Fruit fly (Drosophila melanogaster) whole organism, embryonic: Measurements from ENCODE around the gene Rpt6.
A peak's percentile ranks its signal among the peaks of the same experiment; 100 is the strongest.

Experiments
- Ada2b ChIP-seq: fragments of 200-800 bp; sonication (Bioruptor generic); IDR thresholded peaks from 2 replicates; pipeline ENCODE4 v1.3.6; 2022; ENCODE audit warnings: missing biosample characterization, missing genetic modification characterization
- B-H2 ChIP-seq: fragments of 200-800 bp; sonication (Bioruptor generic); optimal IDR thresholded peaks from 2 replicates; lab custom pipeline; 2018; ENCODE audit warnings: missing biosample characterization, mild to moderate bottlenecking, missing genetic modification characterization
- Bdp1 ChIP-seq: fragments of 200-800 bp; sonication (Bioruptor generic); optimal IDR thresholded peaks from 3 replicates; lab custom pipeline; 2016; ENCODE audit warnings: missing biosample characterization, missing genetic modification characterization
- CG10431 ChIP-seq: fragments of 200-800 bp; sonication (Bioruptor generic); optimal IDR thresholded peaks from 3 replicates; lab custom pipeline; 2018; ENCODE audit warnings: missing biosample characterization, mild to moderate bottlenecking, missing genetic modification characterization
- CG11398 ChIP-seq: fragments of 200-800 bp; sonication (Bioruptor generic); optimal IDR thresholded peaks from 2 replicates; lab custom pipeline; 2016; ENCODE audit warnings: missing biosample characterization, missing genetic modification characterization
- CG12299 ChIP-seq: fragments of 200-800 bp; sonication (Bioruptor generic); optimal IDR thresholded peaks from 2 replicates; lab custom pipeline; 2018; ENCODE audit warnings: missing biosample characterization, mild to moderate bottlenecking, missing genetic modification characterization
- CG1233 ChIP-seq: fragments of 200-800 bp; sonication (Bioruptor generic); optimal IDR thresholded peaks from 4 replicates; lab custom pipeline; 2018; ENCODE audit warnings: missing biosample characterization, mild to moderate bottlenecking, missing genetic modification characterization
- CG12744 ChIP-seq: fragments of 200-800 bp; sonication (Bioruptor generic); optimal IDR thresholded peaks from 2 replicates; lab custom pipeline; 2016; ENCODE audit warnings: missing biosample characterization, missing genetic modification characterization
- CG12769 ChIP-seq: fragments of 200-800 bp; sonication (Bioruptor generic); optimal IDR thresholded peaks from 2 replicates; lab custom pipeline; 2019; ENCODE audit warnings: missing biosample characterization, mild to moderate bottlenecking, missing genetic modification characterization, moderate library complexity
- CG14014 ChIP-seq: fragments of 200-800 bp; sonication (Bioruptor generic); IDR thresholded peaks from 2 replicates; pipeline ENCODE4 v1.3.6; 2022; ENCODE audit warnings: missing biosample characterization, missing genetic modification characterization
- CG2202 ChIP-seq: fragments of 200-800 bp; sonication (Bioruptor generic); optimal IDR thresholded peaks from 2 replicates; lab custom pipeline; 2018; ENCODE audit warnings: missing biosample characterization, mild to moderate bottlenecking, missing genetic modification characterization
- CG32532 ChIP-seq: fragments of 200-800 bp; sonication (Bioruptor generic); IDR thresholded peaks from 2 replicates; pipeline ENCODE4 v1.3.6; 2022; ENCODE audit warnings: missing biosample characterization, missing genetic modification characterization
- CG3281 ChIP-seq: fragments of 200-800 bp; sonication (Bioruptor generic); optimal IDR thresholded peaks from 3 replicates; lab custom pipeline; 2017; ENCODE audit warnings: missing biosample characterization, mild to moderate bottlenecking, missing genetic modification characterization
- CG3838 ChIP-seq: fragments of 200-800 bp; sonication (Bioruptor generic); optimal IDR thresholded peaks from 3 replicates; lab custom pipeline; 2016; ENCODE audit warnings: missing biosample characterization, missing genetic modification characterization
- CG4730 ChIP-seq: fragments of 200-800 bp; sonication (Bioruptor generic); IDR thresholded peaks from 2 replicates; pipeline ENCODE4 v1.3.6; 2022; ENCODE audit warnings: missing biosample characterization, missing genetic modification characterization
- CHES-1-like ChIP-seq: fragments of 200-800 bp; sonication (Bioruptor generic); optimal IDR thresholded peaks from 2 replicates; lab custom pipeline; 2016; ENCODE audit warnings: missing biosample characterization, missing genetic modification characterization
- Camta ChIP-seq: fragments of 200-800 bp; sonication (Bioruptor generic); optimal IDR thresholded peaks from 2 replicates; lab custom pipeline; 2016; ENCODE audit warnings: missing biosample characterization, missing genetic modification characterization
- Dek ChIP-seq: fragments of 200-800 bp; sonication (Bioruptor generic); optimal IDR thresholded peaks from 3 replicates; lab custom pipeline; 2019; ENCODE audit warnings: missing biosample characterization, mild to moderate bottlenecking, missing genetic modification characterization, moderate library complexity
- E2f2 ChIP-seq: fragments of 200-800 bp; sonication (Bioruptor generic); IDR thresholded peaks from 2 replicates; pipeline ENCODE4 v1.3.6; 2022; ENCODE audit warnings: missing biosample characterization, missing genetic modification characterization
- ERR ChIP-seq: fragments of 200-800 bp; sonication (Bioruptor generic); optimal IDR thresholded peaks from 2 replicates; lab custom pipeline; 2016; ENCODE audit warnings: missing biosample characterization, missing genetic modification characterization
- Ets65A ChIP-seq: fragments of 200-800 bp; sonication (Bioruptor generic); peaks from one replicate; lab custom pipeline; 2016; ENCODE audit warnings: missing biosample characterization, missing genetic modification characterization
- H15 ChIP-seq: fragments of 200-800 bp; sonication (Bioruptor generic); IDR thresholded peaks from 3 replicates; pipeline ENCODE4 v1.3.6; 2022; ENCODE audit warnings: missing biosample characterization, missing genetic modification characterization
- HLH54F ChIP-seq: fragments of 200-800 bp; sonication (Bioruptor generic); optimal IDR thresholded peaks from 3 replicates; lab custom pipeline; 2016; ENCODE audit warnings: missing biosample characterization, missing genetic modification characterization
- HLHmδ ChIP-seq: fragments of 200-800 bp; sonication (Bioruptor generic); optimal IDR thresholded peaks from 2 replicates; lab custom pipeline; 2018; ENCODE audit warnings: missing biosample characterization, mild to moderate bottlenecking, missing genetic modification characterization, moderate library complexity
- Hr39 ChIP-seq: fragments of >200 bp; optimal IDR thresholded peaks from 2 replicates; lab custom pipeline; 2017
- MBD-R2 ChIP-seq: fragments of 200-800 bp; sonication (Bioruptor generic); IDR thresholded peaks from 2 replicates; pipeline ENCODE4 v1.3.6; 2022; ENCODE audit warnings: missing biosample characterization, missing genetic modification characterization
- Meics ChIP-seq: fragments of 200-800 bp; sonication (Bioruptor generic); optimal IDR thresholded peaks from 2 replicates; lab custom pipeline; 2017; ENCODE audit warnings: missing biosample characterization, mild to moderate bottlenecking, missing genetic modification characterization
- NFAT ChIP-seq: fragments of 200-800 bp; sonication (Bioruptor generic); IDR thresholded peaks from 2 replicates; pipeline ENCODE4 v1.3.6; 2022; ENCODE audit warnings: missing biosample characterization, missing genetic modification characterization
- Nf-YA ChIP-seq: fragments of 200-800 bp; sonication (Bioruptor generic); IDR thresholded peaks from 2 replicates; pipeline ENCODE4 v1.3.6; 2022; ENCODE audit warnings: missing biosample characterization, missing genetic modification characterization
- Oaz ChIP-seq: fragments of 200-800 bp; sonication (Bioruptor generic); IDR thresholded peaks from 2 replicates; pipeline ENCODE4 v1.3.6; 2022; ENCODE audit warnings: missing biosample characterization, missing genetic modification characterization
- Ptx1 ChIP-seq: fragments of 200-800 bp; sonication (Bioruptor generic); IDR thresholded peaks from 2 replicates; pipeline ENCODE4 v1.3.6; 2022; ENCODE audit warnings: missing biosample characterization, missing genetic modification characterization
- Vsx1 ChIP-seq: fragments of 200-800 bp; sonication (Bioruptor generic); optimal IDR thresholded peaks from 2 replicates; lab custom pipeline; 2017; ENCODE audit warnings: missing biosample characterization, mild to moderate bottlenecking, missing genetic modification characterization, missing genetic modification reagents
- ash1 ChIP-seq: fragments of 200-800 bp; sonication (Bioruptor generic); optimal IDR thresholded peaks from 2 replicates; lab custom pipeline; 2018; ENCODE audit warnings: missing biosample characterization, mild to moderate bottlenecking, missing genetic modification characterization
- ewg ChIP-seq: fragments of 200-800 bp; sonication (Bioruptor generic); optimal IDR thresholded peaks from 3 replicates; lab custom pipeline; 2017; ENCODE audit warnings: mild to moderate bottlenecking, missing biosample characterization, missing genetic modification reagents, missing genetic modification characterization
- fd96Cb ChIP-seq: fragments of 200-800 bp; sonication (Bioruptor generic); optimal IDR thresholded peaks from 2 replicates; lab custom pipeline; 2018; ENCODE audit warnings: missing biosample characterization, mild to moderate bottlenecking, missing genetic modification characterization, moderate library complexity
- fu2 ChIP-seq: fragments of 200-800 bp; sonication (Bioruptor generic); optimal IDR thresholded peaks from 2 replicates; lab custom pipeline; 2016; ENCODE audit warnings: missing biosample characterization, missing genetic modification characterization
- gce ChIP-seq: fragments of 200-800 bp; sonication (Bioruptor generic); IDR thresholded peaks from 3 replicates; pipeline ENCODE4 v1.3.6; 2022; ENCODE audit warnings: missing biosample characterization, missing genetic modification characterization
- jing ChIP-seq: fragments of 200-800 bp; sonication (Bioruptor generic); optimal IDR thresholded peaks from 2 replicates; lab custom pipeline; 2018; ENCODE audit warnings: missing biosample characterization, mild to moderate bottlenecking, missing genetic modification characterization
- lab ChIP-seq: fragments of 200-800 bp; sonication (Bioruptor generic); optimal IDR thresholded peaks from 3 replicates; lab custom pipeline; 2017; ENCODE audit warnings: missing biosample characterization, missing genetic modification characterization, mild to moderate bottlenecking, moderate library complexity, missing genetic modification reagents
- pita ChIP-seq: fragments of 200-800 bp; sonication (Bioruptor generic); optimal IDR thresholded peaks from 2 replicates; lab custom pipeline; 2017; ENCODE audit warnings: missing biosample characterization, mild to moderate bottlenecking, missing genetic modification characterization
- run ChIP-seq: fragments of 200-800 bp; sonication (Bioruptor generic); optimal IDR thresholded peaks from 3 replicates; lab custom pipeline; 2018; ENCODE audit warnings: missing biosample characterization, mild to moderate bottlenecking, missing genetic modification characterization
- salm ChIP-seq: fragments of 200-800 bp; sonication (Bioruptor generic); optimal IDR thresholded peaks from 2 replicates; lab custom pipeline; 2018; ENCODE audit warnings: missing biosample characterization, mild to moderate bottlenecking, missing genetic modification characterization
- sim ChIP-seq: fragments of 200-800 bp; sonication (Bioruptor generic); IDR thresholded peaks from 2 replicates; pipeline ENCODE4 v1.3.6; 2022; ENCODE audit warnings: missing biosample characterization, missing genetic modification characterization
- sima ChIP-seq: fragments of 200-800 bp; sonication (Bioruptor generic); optimal IDR thresholded peaks from 2 replicates; lab custom pipeline; 2016; ENCODE audit warnings: missing biosample characterization, missing genetic modification characterization
- slou ChIP-seq: fragments of 200-800 bp; sonication (Bioruptor generic); optimal IDR thresholded peaks from 3 replicates; lab custom pipeline; 2016; ENCODE audit warnings: missing biosample characterization, missing genetic modification characterization
- slp2 ChIP-seq: fragments of 200-800 bp; sonication (Bioruptor generic); optimal IDR thresholded peaks from 2 replicates; lab custom pipeline; 2016; ENCODE audit warnings: missing biosample characterization, missing genetic modification characterization
- sqz ChIP-seq: fragments of 200-800 bp; sonication (Bioruptor generic); optimal IDR thresholded peaks from 3 replicates; lab custom pipeline; 2018; ENCODE audit warnings: missing biosample characterization, mild to moderate bottlenecking, missing genetic modification characterization
- stc ChIP-seq: fragments of 200-800 bp; sonication (Bioruptor generic); IDR thresholded peaks from 2 replicates; pipeline ENCODE4 v1.3.6; 2022; ENCODE audit warnings: missing biosample characterization, missing genetic modification characterization
- tap ChIP-seq: fragments of 200-800 bp; optimal IDR thresholded peaks from 3 replicates; lab custom pipeline; 2019; ENCODE audit warnings: missing biosample characterization, mild to moderate bottlenecking, missing genetic modification characterization, moderate library complexity
- trh ChIP-seq: fragments of 200-800 bp; sonication (Bioruptor generic); optimal IDR thresholded peaks from 2 replicates; lab custom pipeline; 2016; ENCODE audit warnings: missing biosample characterization, missing genetic modification characterization
- usp ChIP-seq: fragments of >200 bp; optimal IDR thresholded peaks from 2 replicates; lab custom pipeline; 2017; ENCODE audit warnings: missing biosample characterization, missing genetic modification characterization
- zf30C ChIP-seq: fragments of 200-800 bp; sonication (Bioruptor generic); optimal IDR thresholded peaks from 3 replicates; lab custom pipeline; 2018; ENCODE audit warnings: missing biosample characterization, mild to moderate bottlenecking, missing genetic modification characterization

Rpt6 gene

dm6 chrX:21349800-21350309 is 34.0 kb downstream of the Rpt6 start, which contains the start of the genes peng and sol:
Gene peng, minus strand, starts transcription at chrX:21349843.
Gene sol, plus strand, starts transcription at chrX:21350280.
- TF ChIP-seq ERR (GFP tag; lab: Kevin White, UChicago) (no peak), Nf-YA (no peak), CG14014 (GFP tag; lab: Robert Waterston, UW) (peak; percentile 52; the same call in 1 of the 2 replicates), sim (GFP tag; lab: Robert Waterston, UW) (no peak), usp (GFP tag; lab: Kevin White, UChicago) (no peak), lab (no peak), Vsx1 (GFP tag; lab: Kevin White, UChicago) (no peak), CG32532 (GFP tag; lab: Robert Waterston, UW) (peak; percentile 62), pita (GFP tag; lab: Kevin White, UChicago) (no peak), Oaz (peak; percentile 54), fd96Cb (tag; lab: Kevin White, UChicago) (peak; percentile 63), HLH54F (GFP tag; lab: Kevin White, UChicago) (peak; percentile 67), zf30C (GFP tag; lab: Kevin White, UChicago) (no peak), CG12769 (tag; lab: Kevin White, UChicago) (no peak), jing (GFP tag; lab: Kevin White, UChicago) (no peak), ash1 (no peak), slou (GFP tag; lab: Kevin White, UChicago) (peak; percentile 77), B-H2 (GFP tag; lab: Kevin White, UChicago) (peak; percentile 51), gce (GFP tag; lab: Robert Waterston, UW) (no peak), Camta (peak; percentile 71), NFAT (no peak), E2f2 (GFP tag; lab: Robert Waterston, UW) (peak; percentile 46), CG3281 (GFP tag; lab: Kevin White, UChicago) (peak; percentile 71), stc (GFP tag; lab: Robert Waterston, UW) (0 out of 2 replicates have a peak, but pooled peaks have one; percentile 36), Hr39 (lab: Kevin White, UChicago) (no peak), slp2 (peak; percentile 43), Dek (tag; lab: Kevin White, UChicago) (peak; percentile 66), H15 (GFP tag; lab: Robert Waterston, UW) (peak; percentile 42; the same call in 1 of the 3 replicates), sqz (no peak), CG2202 (tag; lab: Kevin White, UChicago) (peak; percentile 34), Ptx1 (GFP tag; lab: Robert Waterston, UW) (peak; percentile 78), tap (tag; lab: Kevin White, UChicago) (no peak), CG10431 (GFP tag; lab: Kevin White, UChicago) (peak; percentile 21), CG1233 (GFP tag; lab: Kevin White, UChicago) (peak; percentile 49), run (tag; lab: Kevin White, UChicago) (no peak), CG4730 (GFP tag; lab: Robert Waterston, UW) (peak; percentile 23; the same call in 1 of the 2 replicates), MBD-R2 (GFP tag; lab: Robert Waterston, UW) (no peak; the same call in 1 of the 2 replicates), fu2 (GFP tag; lab: Kevin White, UChicago) (peak; percentile 65), trh (GFP tag; lab: Kevin White, UChicago) (peak; percentile 46), sima (GFP tag; lab: Kevin White, UChicago) (no peak), Bdp1 (GFP tag; lab: Kevin White, UChicago) (peak; percentile 42), CG11398 (no peak), ewg (peak; percentile 47), CHES-1-like (GFP tag; lab: Kevin White, UChicago) (peak; percentile 39), CG12744 (GFP tag; lab: Kevin White, UChicago) (peak; percentile 46), CG12299 (tag; lab: Kevin White, UChicago) (peak; percentile 42), CG3838 (GFP tag; lab: Kevin White, UChicago) (peak; percentile 2), Meics (GFP tag; lab: Kevin White, UChicago) (peak; percentile 72), Ets65A (GFP tag; lab: Kevin White, UChicago) (peak; percentile 96), salm (tag; lab: Kevin White, UChicago) (no peak), Ada2b (peak; percentile 59), HLHmδ (GFP tag; lab: Kevin White, UChicago) (peak; percentile 43)
